Fruit fly (Drosophila melanogaster) whole organism, embryonic: ENCODE results near the gene CG10508.

Experiments used
- Abd-B ChIP-seq: fragments of 200-800 bp; sonication (Bioruptor generic); optimal IDR thresholded peaks from 2 replicates; lab custom pipeline; 2018; ENCODE audit warnings: missing biosample characterization, mild to moderate bottlenecking, missing genetic modification characterization, moderate library complexity
- Atf-2 ChIP-seq: fragments of 200-800 bp; sonication (Bioruptor generic); optimal IDR thresholded peaks from 2 replicates; lab custom pipeline; 2016; ENCODE audit warnings: missing biosample characterization, missing genetic modification characterization
- CG1024 ChIP-seq: fragments of 200-800 bp; sonication (Bioruptor generic); IDR thresholded peaks from 2 replicates; pipeline ENCODE4 v1.3.6; 2022; ENCODE audit warnings: missing biosample characterization, missing genetic modification characterization
- CG10366 ChIP-seq: fragments of 200-800 bp; sonication (Bioruptor generic); IDR thresholded peaks from 2 replicates; pipeline ENCODE4 v1.3.6; 2022; ENCODE audit warnings: missing biosample characterization, missing genetic modification characterization
- CG10979 ChIP-seq: fragments of 200-800 bp; sonication (Bioruptor generic); optimal IDR thresholded peaks from 2 replicates; lab custom pipeline; 2018; ENCODE audit warnings: missing biosample characterization, mild to moderate bottlenecking, missing genetic modification characterization, moderate library complexity
- CG11723 ChIP-seq: fragments of 200-800 bp; sonication (Bioruptor generic); optimal IDR thresholded peaks from 2 replicates; lab custom pipeline; 2017; ENCODE audit warnings: missing biosample characterization, mild to moderate bottlenecking, missing genetic modification characterization
- CG12236 ChIP-seq: fragments of 200-800 bp; sonication (Bioruptor generic); optimal IDR thresholded peaks from 2 replicates; lab custom pipeline; 2016; ENCODE audit warnings: missing biosample characterization, missing genetic modification characterization
- CG12744 ChIP-seq: fragments of 200-800 bp; sonication (Bioruptor generic); optimal IDR thresholded peaks from 2 replicates; lab custom pipeline; 2016; ENCODE audit warnings: missing biosample characterization, missing genetic modification characterization
- CG13296 ChIP-seq: fragments of 200-800 bp; sonication (Bioruptor generic); optimal IDR thresholded peaks from 3 replicates; lab custom pipeline; 2018; ENCODE audit warnings: missing biosample characterization, mild to moderate bottlenecking, missing genetic modification characterization
- CG13775 ChIP-seq: fragments of 200-800 bp; sonication (Bioruptor generic); optimal IDR thresholded peaks from 3 replicates; lab custom pipeline; 2017; ENCODE audit warnings: missing biosample characterization, mild to moderate bottlenecking, missing genetic modification characterization
- CG14014 ChIP-seq: fragments of 200-800 bp; sonication (Bioruptor generic); IDR thresholded peaks from 2 replicates; pipeline ENCODE4 v1.3.6; 2022; ENCODE audit warnings: missing biosample characterization, missing genetic modification characterization
- CG14441 ChIP-seq: fragments of 200-800 bp; sonication (Bioruptor generic); IDR thresholded peaks from 2 replicates; pipeline ENCODE4 v1.3.6; 2022; ENCODE audit warnings: missing biosample characterization, missing genetic modification characterization
- CG16779 ChIP-seq: fragments of 200-800 bp; sonication (Bioruptor generic); IDR thresholded peaks from 2 replicates; pipeline ENCODE4 v1.3.6; 2022; ENCODE audit warnings: missing biosample characterization, missing genetic modification characterization
- CG18476 ChIP-seq: fragments of 200-800 bp; sonication (Bioruptor generic); optimal IDR thresholded peaks from 2 replicates; lab custom pipeline; 2016; ENCODE audit warnings: missing biosample characterization, mild to moderate bottlenecking, missing genetic modification characterization
- CG2199 ChIP-seq: fragments of 200-800 bp; sonication (Bioruptor generic); IDR thresholded peaks from 3 replicates; pipeline ENCODE4 v1.3.6; 2022; ENCODE audit warnings: missing biosample characterization, missing genetic modification characterization
- CG2875 ChIP-seq: fragments of 200-800 bp; sonication (Bioruptor generic); optimal IDR thresholded peaks from 2 replicates; lab custom pipeline; 2017; ENCODE audit warnings: missing biosample characterization, mild to moderate bottlenecking, missing genetic modification characterization, missing genetic modification reagents
- CG31388 ChIP-seq: fragments of 200-800 bp; sonication (Bioruptor generic); optimal IDR thresholded peaks from 2 replicates; lab custom pipeline; 2016; ENCODE audit warnings: missing biosample characterization, missing genetic modification characterization
- CG32772 ChIP-seq: fragments of 200-800 bp; sonication (Bioruptor generic); IDR thresholded peaks from 2 replicates; pipeline ENCODE4 v1.3.6; 2022; ENCODE audit warnings: missing biosample characterization, missing genetic modification characterization
- CG4404 ChIP-seq: fragments of 200-800 bp; sonication (Bioruptor generic); IDR thresholded peaks from 2 replicates; pipeline ENCODE4 v1.3.6; 2022; ENCODE audit warnings: missing biosample characterization, missing genetic modification characterization
- CG5953 ChIP-seq: fragments of 200-800 bp; sonication (Bioruptor generic); IDR thresholded peaks from 2 replicates; pipeline ENCODE4 v1.3.6; 2022; ENCODE audit warnings: missing biosample characterization, missing genetic modification characterization
- CG7786 ChIP-seq: fragments of 200-800 bp; sonication (Bioruptor generic); optimal IDR thresholded peaks from 2 replicates; lab custom pipeline; 2016; ENCODE audit warnings: missing biosample characterization, missing genetic modification characterization
- CG8765 ChIP-seq: fragments of 200-800 bp; sonication (Bioruptor generic); IDR thresholded peaks from 2 replicates; pipeline ENCODE4 v1.3.6; 2022; ENCODE audit warnings: missing biosample characterization, missing genetic modification characterization
- CG9215 ChIP-seq: fragments of 200-800 bp; sonication (Bioruptor generic); IDR thresholded peaks from 2 replicates; pipeline ENCODE4 v1.3.6; 2022; ENCODE audit warnings: missing biosample characterization, missing genetic modification characterization
- Doc2 ChIP-seq: fragments of 200-800 bp; sonication (Bioruptor generic); IDR thresholded peaks from 2 replicates; pipeline ENCODE4 v1.3.6; 2022; ENCODE audit warnings: missing biosample characterization, missing genetic modification characterization
- Fer3 ChIP-seq: fragments of 200-800 bp; sonication (Bioruptor generic); optimal IDR thresholded peaks from 2 replicates; lab custom pipeline; 2018; ENCODE audit warnings: missing biosample characterization, mild to moderate bottlenecking, missing genetic modification characterization, moderate library complexity
- H2.0 ChIP-seq: fragments of 200-800 bp; sonication (Bioruptor generic); IDR thresholded peaks from 2 replicates; pipeline ENCODE4 v1.3.6; 2022; ENCODE audit warnings: missing biosample characterization, missing genetic modification characterization
- Hand ChIP-seq: fragments of 200-800 bp; sonication (Bioruptor generic); optimal IDR thresholded peaks from 2 replicates; lab custom pipeline; 2017; ENCODE audit warnings: mild to moderate bottlenecking, missing biosample characterization, missing genetic modification reagents, missing genetic modification characterization
- Hr3 ChIP-seq: fragments of 200-800 bp; sonication (Bioruptor generic); optimal IDR thresholded peaks from 3 replicates; lab custom pipeline; 2016; ENCODE audit warnings: missing biosample characterization, missing genetic modification characterization
- Hr78 ChIP-seq, 2 experiments: fragments of 200-800 bp in 1 of 2; fragments of >200 bp in 1 of 2; sonication (Bioruptor generic) in 1 of 2; optimal IDR thresholded peaks; 2 replicates each; lab custom pipeline; 2017 to 2019; ENCODE audit warnings: missing biosample characterization in 2 of 2, missing genetic modification characterization in 2 of 2, mild to moderate bottlenecking in 1 of 2, moderate library complexity in 1 of 2
- Hsf ChIP-seq: fragments of 200-800 bp; sonication (Bioruptor generic); optimal IDR thresholded peaks from 3 replicates; lab custom pipeline; 2016; ENCODE audit warnings: missing biosample characterization, missing genetic modification characterization
- Mrtf ChIP-seq: fragments of 200-800 bp; sonication (Bioruptor generic); IDR thresholded peaks from 3 replicates; pipeline ENCODE4 v1.3.6; 2022; ENCODE audit warnings: missing biosample characterization, missing genetic modification characterization
- PHDP ChIP-seq: fragments of 200-800 bp; sonication (Bioruptor generic); optimal IDR thresholded peaks from 3 replicates; lab custom pipeline; 2018; ENCODE audit warnings: missing biosample characterization, mild to moderate bottlenecking, missing genetic modification characterization, moderate library complexity
- Scr ChIP-seq: fragments of 200-800 bp; sonication (Bioruptor generic); IDR thresholded peaks from 2 replicates; pipeline ENCODE4 v1.3.6; 2022; ENCODE audit warnings: missing biosample characterization, missing genetic modification characterization; ENCODE audit not compliant: partially characterized antibody
- Side ChIP-seq: fragments of 200-800 bp; sonication (Bioruptor generic); optimal IDR thresholded peaks from 2 replicates; lab custom pipeline; 2016; ENCODE audit warnings: missing biosample characterization, missing genetic modification characterization
- Six4 ChIP-seq: fragments of 200-800 bp; sonication (Bioruptor generic); optimal IDR thresholded peaks from 2 replicates; lab custom pipeline; 2016; ENCODE audit warnings: missing biosample characterization, missing genetic modification characterization
- Sry-β ChIP-seq: fragments of 200-800 bp; sonication (Bioruptor generic); optimal IDR thresholded peaks from 2 replicates; lab custom pipeline; 2018; ENCODE audit warnings: missing biosample characterization, mild to moderate bottlenecking, missing genetic modification characterization, moderate library complexity
- Sry-δ ChIP-seq: fragments of 200-800 bp; sonication (Bioruptor generic); optimal IDR thresholded peaks from 2 replicates; lab custom pipeline; 2016; ENCODE audit warnings: missing biosample characterization, missing genetic modification characterization
- Tbp ChIP-seq: fragments of >200 bp; optimal IDR thresholded peaks from 2 replicates; lab custom pipeline; 2018; ENCODE audit warnings: missing biosample characterization, missing genetic modification characterization
- YL-1 ChIP-seq: fragments of 200-800 bp; sonication (Bioruptor generic); optimal IDR thresholded peaks from 3 replicates; lab custom pipeline; 2017; ENCODE audit warnings: missing biosample characterization, mild to moderate bottlenecking, missing genetic modification characterization
- btn ChIP-seq: fragments of 200-800 bp; sonication (Bioruptor generic); optimal IDR thresholded peaks from 2 replicates; lab custom pipeline; 2016; ENCODE audit warnings: missing biosample characterization, missing genetic modification characterization
- chinmo ChIP-seq: fragments of 200-800 bp; sonication (Bioruptor generic); IDR thresholded peaks from 4 replicates; pipeline ENCODE4 v1.3.6; 2022; ENCODE audit warnings: missing biosample characterization, missing genetic modification characterization; ENCODE audit not compliant: partially characterized antibody
- disco-r ChIP-seq: fragments of 200-800 bp; sonication (Bioruptor generic); optimal IDR thresholded peaks from 2 replicates; lab custom pipeline; 2016; ENCODE audit warnings: missing biosample characterization, missing genetic modification characterization
- grau ChIP-seq: fragments of 200-800 bp; optimal IDR thresholded peaks from 3 replicates; lab custom pipeline; 2019; ENCODE audit warnings: missing biosample characterization, mild to moderate bottlenecking, missing genetic modification characterization, moderate library complexity
- hbn ChIP-seq: fragments of 200-800 bp; sonication (Bioruptor generic); IDR thresholded peaks from 2 replicates; pipeline ENCODE4 v1.3.6; 2022; ENCODE audit warnings: missing biosample characterization, missing genetic modification characterization; ENCODE audit not compliant: partially characterized antibody
- onecut ChIP-seq: fragments of 200-800 bp; sonication (Bioruptor generic); IDR thresholded peaks from 2 replicates; pipeline ENCODE4 v1.3.6; 2022; ENCODE audit warnings: missing biosample characterization, missing genetic modification characterization
- pros ChIP-seq: fragments of 200-800 bp; sonication (Bioruptor generic); optimal IDR thresholded peaks from 3 replicates; lab custom pipeline; 2019; ENCODE audit warnings: missing biosample characterization, mild to moderate bottlenecking, missing genetic modification characterization, moderate library complexity
- ro ChIP-seq: fragments of 200-800 bp; sonication (Bioruptor generic); IDR thresholded peaks from 2 replicates; pipeline ENCODE4 v1.3.6; 2022; ENCODE audit warnings: missing biosample characterization, missing genetic modification characterization
- slou ChIP-seq: fragments of 200-800 bp; sonication (Bioruptor generic); optimal IDR thresholded peaks from 3 replicates; lab custom pipeline; 2016; ENCODE audit warnings: missing biosample characterization, missing genetic modification characterization
- sna ChIP-seq: fragments of 200-800 bp; sonication (Bioruptor generic); IDR thresholded peaks from 2 replicates; pipeline ENCODE4 v1.3.6; 2022; ENCODE audit warnings: missing biosample characterization, missing genetic modification characterization; ENCODE audit not compliant: partially characterized antibody
- tgo ChIP-seq: fragments of 200-800 bp; sonication (Bioruptor generic); IDR thresholded peaks from 3 replicates; pipeline ENCODE4 v1.3.6; 2022; ENCODE audit warnings: missing biosample characterization, missing genetic modification characterization
- ttk ChIP-seq: fragments of 200-800 bp; sonication (Bioruptor generic); IDR thresholded peaks from 2 replicates; pipeline ENCODE4 v2.1.2; 2022; ENCODE audit warnings: missing biosample characterization, missing genetic modification characterization

CG10508 gene

dm6 chr3L:21171905-21172304 lies 38.1 kb upstream of the CG10508 start, which contains the start of gene Ac78C (continued):
- no peak for TF ChIP-seq CG10979 (tag; lab: Kevin White, UChicago)
- peak; percentile 81 for TF ChIP-seq CG32772 (GFP tag; lab: Robert Waterston, UW)
- TF ChIP-seq ro = peak; percentile 43
- TF ChIP-seq Sry-β (GFP tag; lab: Kevin White, UChicago) = no peak
- TF ChIP-seq Doc2 = peak; percentile 51; the same call in 1 of the 2 replicates
- peak; percentile 45 for TF ChIP-seq Scr (GFP tag; lab: Robert Waterston, UW)
- TF ChIP-seq Sry-δ (GFP tag; lab: Kevin White, UChicago) = peak; percentile 32
- peak; percentile 44; the same call in 1 of the 2 replicates for TF ChIP-seq hbn (GFP tag; lab: Robert Waterston, UW)
- peak; percentile 75 for TF ChIP-seq ttk (GFP tag; lab: Robert Waterston, UW)
- peak; percentile 89 for TF ChIP-seq CG7786 (GFP tag; lab: Kevin White, UChicago)
- TF ChIP-seq Abd-B (GFP tag; lab: Kevin White, UChicago) = peak; percentile 79
- peak; percentile 71 for TF ChIP-seq onecut
- TF ChIP-seq CG8765 (GFP tag; lab: Robert Waterston, UW) = no peak; the same call in 1 of the 2 replicates
- peak; percentile 51 for TF ChIP-seq CG13775 (GFP tag; lab: Kevin White, UChicago)
- peak; percentile 70 for TF ChIP-seq CG18476 (GFP tag; lab: Kevin White, UChicago)
- peak; percentile 77; the same call in 1 of the 3 replicates for TF ChIP-seq CG2199 (GFP tag; lab: Robert Waterston, UW)
- TF ChIP-seq Hand (GFP tag; lab: Kevin White, UChicago) = peak; percentile 89
- peak; percentile 45 for TF ChIP-seq CG31388
- TF ChIP-seq Mrtf (GFP tag; lab: Robert Waterston, UW) = peak; percentile 87
- TF ChIP-seq Hr78 (GFP tag; optimal IDR thresholded peaks at IDR 0.05; lab: Kevin White, UChicago) = no peak
- peak; percentile 11 for TF ChIP-seq CG12236
- TF ChIP-seq H2.0 (GFP tag; lab: Robert Waterston, UW) = peak; percentile 77
- TF ChIP-seq YL-1 (GFP tag; lab: Kevin White, UChicago) = no peak
- peak; percentile 77 for TF ChIP-seq btn (GFP tag; lab: Kevin White, UChicago)
- peak; percentile 90 for TF ChIP-seq CG12744 (GFP tag; lab: Kevin White, UChicago)
- peak; percentile 92 for TF ChIP-seq Fer3 (tag; lab: Kevin White, UChicago)
- peak; percentile 56 for TF ChIP-seq CG2875 (GFP tag; lab: Kevin White, UChicago)
- TF ChIP-seq grau (tag; lab: Kevin White, UChicago) = peak; percentile 83
- TF ChIP-seq CG16779 (GFP tag; lab: Robert Waterston, UW) = peak; percentile 93
- peak; percentile 84 for TF ChIP-seq tgo (GFP tag; lab: Robert Waterston, UW)
- peak; percentile 59 for TF ChIP-seq Hr3 (GFP tag; lab: Kevin White, UChicago)
- TF ChIP-seq CG10366 = peak; percentile 83
- TF ChIP-seq CG14441 (GFP tag; lab: Robert Waterston, UW) = peak; percentile 89
- peak; percentile 49; the same call in 1 of the 2 replicates for TF ChIP-seq CG1024 (GFP tag; lab: Robert Waterston, UW)
- TF ChIP-seq Side (GFP tag; lab: Kevin White, UChicago) = peak; percentile 90
- TF ChIP-seq CG9215 = peak; percentile 83
- peak; percentile 77 for TF ChIP-seq Hsf (GFP tag; lab: Kevin White, UChicago)
- no peak for TF ChIP-seq sna
- TF ChIP-seq PHDP (tag; lab: Kevin White, UChicago) = peak; percentile 86
- TF ChIP-seq pros (GFP tag; lab: Kevin White, UChicago) = peak; percentile 30
- TF ChIP-seq disco-r (GFP tag; lab: Kevin White, UChicago) = peak; percentile 79
- peak; percentile 48 for TF ChIP-seq slou (GFP tag; lab: Kevin White, UChicago)
- peak; percentile 79 for TF ChIP-seq Atf-2 (GFP tag; lab: Kevin White, UChicago)
- peak; percentile 83; the same call in 3 of the 4 replicates for TF ChIP-seq chinmo (GFP tag; lab: Robert Waterston, UW)
- TF ChIP-seq CG13296 (GFP tag; lab: Kevin White, UChicago) = peak; percentile 96
- no peak for TF ChIP-seq Tbp (GFP tag; lab: Kevin White, UChicago)
- peak; percentile 64 for TF ChIP-seq CG11723
- peak; percentile 61 for TF ChIP-seq Six4 (GFP tag; lab: Kevin White, UChicago)
- peak; percentile 89 for TF ChIP-seq CG14014 (GFP tag; lab: Robert Waterston, UW)
- peak; percentile 67; the same call in 1 of the 2 replicates for TF ChIP-seq CG4404 (GFP tag; lab: Robert Waterston, UW)
- peak; percentile 67 for TF ChIP-seq CG5953 (GFP tag; lab: Robert Waterston, UW)
